Fruit fly (Drosophila melanogaster) whole organism, pupa: ENCODE data around the gene fit.

ENCODE experiments used
- CG10348 ChIP-seq: fragments of 200-800 bp; sonication (Bioruptor generic); IDR thresholded peaks from 2 replicates; pipeline ENCODE4 v1.3.6; 2022; ENCODE audit warnings: missing biosample characterization, missing genetic modification characterization
- CG12605 ChIP-seq: fragments of 200-800 bp; sonication (Bioruptor generic); IDR thresholded peaks from 2 replicates; pipeline ENCODE4 v1.3.6; 2022; ENCODE audit warnings: missing biosample characterization, missing genetic modification characterization
- CG13204 ChIP-seq: fragments of 200-800 bp; sonication (Bioruptor generic); optimal IDR thresholded peaks from 2 replicates; lab custom pipeline; 2018; ENCODE audit warnings: missing biosample characterization, mild to moderate bottlenecking, missing genetic modification characterization, moderate library complexity
- CG14655 ChIP-seq: fragments of 200-800 bp; sonication (Bioruptor generic); optimal IDR thresholded peaks from 3 replicates; lab custom pipeline; 2017; ENCODE audit warnings: mild to moderate bottlenecking, missing biosample characterization, missing genetic modification reagents, missing genetic modification characterization
- CG15710 ChIP-seq: fragments of 200-800 bp; sonication (Bioruptor generic); optimal IDR thresholded peaks from 2 replicates; lab custom pipeline; 2018; ENCODE audit warnings: missing biosample characterization, mild to moderate bottlenecking, missing genetic modification characterization, moderate library complexity
- CG17806 ChIP-seq: fragments of 200-800 bp; sonication (Bioruptor generic); optimal IDR thresholded peaks from 2 replicates; lab custom pipeline; 2018; ENCODE audit warnings: missing biosample characterization, mild to moderate bottlenecking, missing genetic modification characterization, moderate library complexity
- CG32121 ChIP-seq: fragments of 200-800 bp; sonication (Bioruptor generic); IDR thresholded peaks from 2 replicates; pipeline ENCODE4 v1.3.6; 2022; ENCODE audit warnings: missing biosample characterization, missing genetic modification characterization
- CG34367 ChIP-seq: fragments of 200-800 bp; sonication (Bioruptor generic); optimal IDR thresholded peaks from 2 replicates; lab custom pipeline; 2018; ENCODE audit warnings: missing biosample characterization, mild to moderate bottlenecking, missing genetic modification characterization
- CG4496 ChIP-seq: fragments of 200-800 bp; sonication (Bioruptor generic); IDR thresholded peaks from 3 replicates; pipeline ENCODE4 v1.3.6; 2022; ENCODE audit warnings: missing biosample characterization, missing genetic modification characterization
- CG8159 ChIP-seq: fragments of 200-800 bp; sonication (Bioruptor generic); optimal IDR thresholded peaks from 3 replicates; lab custom pipeline; 2018; ENCODE audit warnings: missing biosample characterization, mild to moderate bottlenecking, missing genetic modification characterization, moderate library complexity
- CG8301 ChIP-seq: fragments of 200-800 bp; sonication (Bioruptor generic); optimal IDR thresholded peaks from 2 replicates; lab custom pipeline; 2018; ENCODE audit warnings: missing biosample characterization, mild to moderate bottlenecking, missing genetic modification characterization
- CG9948 ChIP-seq: fragments of 200-800 bp; sonication (Bioruptor generic); optimal IDR thresholded peaks from 2 replicates; lab custom pipeline; 2018; ENCODE audit warnings: missing biosample characterization, mild to moderate bottlenecking, missing genetic modification characterization, moderate library complexity
- D1 ChIP-seq: fragments of 200-800 bp; sonication (Bioruptor generic); optimal IDR thresholded peaks from 2 replicates; lab custom pipeline; 2018; ENCODE audit warnings: missing biosample characterization, mild to moderate bottlenecking, missing genetic modification characterization, moderate library complexity
- EcR ChIP-seq: fragments of 200-800 bp; sonication (Bioruptor generic); optimal IDR thresholded peaks from 3 replicates; lab custom pipeline; 2019; ENCODE audit warnings: missing biosample characterization, missing genetic modification characterization, mild to moderate bottlenecking, moderate library complexity, missing genetic modification reagents
- Ets98B ChIP-seq: fragments of 200-800 bp; sonication (Bioruptor generic); IDR thresholded peaks from 2 replicates; pipeline ENCODE4 v1.3.6; 2022; ENCODE audit warnings: missing biosample characterization, missing genetic modification characterization
- Pif1A ChIP-seq: fragments of 200-800 bp; sonication (Bioruptor generic); optimal IDR thresholded peaks from 3 replicates; lab custom pipeline; 2016; ENCODE audit warnings: missing biosample characterization, missing genetic modification characterization
- Pif1B ChIP-seq: fragments of 200-800 bp; sonication (Bioruptor generic); optimal IDR thresholded peaks from 3 replicates; lab custom pipeline; 2016; ENCODE audit warnings: missing biosample characterization, missing genetic modification characterization
- Snoo ChIP-seq: fragments of 200-800 bp; sonication (Bioruptor generic); optimal IDR thresholded peaks from 3 replicates; lab custom pipeline; 2017; ENCODE audit warnings: missing biosample characterization, mild to moderate bottlenecking, missing genetic modification characterization, inconsistent platforms
- fd96Ca ChIP-seq: fragments of 200-800 bp; sonication (Bioruptor generic); IDR thresholded peaks from 3 replicates; pipeline ENCODE4 v1.3.6; 2022; ENCODE audit warnings: missing biosample characterization, missing genetic modification characterization
- gl ChIP-seq: fragments of 200-800 bp; sonication (Bioruptor generic); optimal IDR thresholded peaks from 2 replicates; lab custom pipeline; 2018; ENCODE audit warnings: missing biosample characterization, mild to moderate bottlenecking, missing genetic modification characterization
- rn ChIP-seq: fragments of 200-800 bp; sonication (Bioruptor generic); IDR thresholded peaks from 2 replicates; pipeline ENCODE4 v1.3.6; 2022; ENCODE audit warnings: missing biosample characterization, missing genetic modification characterization

The fit gene

dm6 chr3R:21878473-21878872 lies 5.8 kb downstream of the fit start, which contains the start of gene CG34148:
CG34148 (minus strand) TSS chr3R:21878686.
- no peak for TF ChIP-seq CG32121
- TF ChIP-seq Pif1B (GFP tag; lab: Kevin White, UChicago), result no peak
- no peak for TF ChIP-seq Pif1A
- no peak for TF ChIP-seq rn (GFP tag; lab: Robert Waterston, UW)
- no peak for TF ChIP-seq Ets98B
- TF ChIP-seq CG4496 (GFP tag; lab: Robert Waterston, UW), result no peak
- no peak for TF ChIP-seq CG15710 (tag; lab: Kevin White, UChicago)
- TF ChIP-seq gl, result no peak
- TF ChIP-seq CG8159 (tag; lab: Kevin White, UChicago), result no peak
- no peak for TF ChIP-seq CG13204 (GFP tag; lab: Kevin White, UChicago)
- no peak for TF ChIP-seq Snoo (tag; lab: Kevin White, UChicago)
- TF ChIP-seq CG34367 (tag; lab: Kevin White, UChicago), result no peak
- TF ChIP-seq EcR (GFP tag; lab: Kevin White, UChicago), result no peak
- TF ChIP-seq CG14655, result no peak
- no peak for TF ChIP-seq D1 (tag; lab: Kevin White, UChicago)
- no peak for TF ChIP-seq CG12605 (GFP tag; lab: Robert Waterston, UW)
- TF ChIP-seq CG10348, result no peak
- TF ChIP-seq, all 21 proteins: peak for 0

DNA sequence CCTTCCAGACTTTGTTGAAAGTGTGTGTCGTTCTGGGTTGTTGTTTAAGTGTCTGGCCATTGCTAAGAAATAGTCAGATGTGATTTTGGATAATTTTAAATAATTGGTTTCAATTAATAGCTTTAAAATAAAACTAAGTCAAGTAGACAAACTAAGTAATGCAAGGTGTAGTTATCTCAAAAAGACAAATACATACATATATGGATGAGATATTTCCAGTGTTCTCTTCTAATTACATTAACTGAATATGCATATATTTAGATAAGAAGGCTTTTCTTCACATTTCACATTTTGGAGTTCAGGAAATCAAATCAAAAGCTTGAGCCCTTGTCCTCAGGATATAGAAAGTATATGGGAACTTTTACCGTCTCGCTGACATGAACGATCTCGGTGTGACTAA lies 6.6 kb downstream of the fit start, which contains the start of gene P5CDh2:
TSS of gene P5CDh2 (plus strand) at position 301 of the 400 bp plus-strand sequence.
- TF ChIP-seq CG14655, result no peak
- no peak for TF ChIP-seq Pif1A
- TF ChIP-seq CG9948 (tag; lab: Kevin White, UChicago), result no peak
- TF ChIP-seq CG4496 (GFP tag; lab: Robert Waterston, UW), result no peak
- no peak for TF ChIP-seq Pif1B (GFP tag; lab: Kevin White, UChicago)
- TF ChIP-seq gl, result no peak
- TF ChIP-seq fd96Ca (GFP tag; lab: Robert Waterston, UW), result no peak
- no peak for TF ChIP-seq rn (GFP tag; lab: Robert Waterston, UW)
- no peak for TF ChIP-seq CG8159 (tag; lab: Kevin White, UChicago)

DNA sequence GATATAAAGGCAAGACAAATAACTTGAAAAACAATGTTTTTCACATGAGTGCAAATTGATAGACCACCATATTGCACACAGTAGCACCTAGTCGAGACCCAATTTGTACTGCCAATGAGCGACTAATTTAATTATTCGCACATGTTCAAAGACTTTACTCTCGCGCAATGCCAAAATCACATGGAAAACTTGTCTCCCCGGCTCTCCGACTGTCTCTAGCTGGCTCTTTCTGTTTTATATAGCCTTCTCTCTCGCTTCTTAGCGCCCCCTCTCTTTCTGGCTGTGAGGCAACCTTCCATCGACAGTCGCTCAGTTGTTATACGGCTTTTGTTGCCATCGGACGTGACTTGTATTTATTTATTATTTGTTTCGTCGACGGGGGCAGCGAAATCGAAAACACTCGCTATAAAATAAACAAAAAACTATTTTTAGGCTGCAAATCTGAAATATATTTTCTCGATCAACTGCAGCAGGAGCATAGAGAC lies 9.2 kb downstream of the fit start, which contains the start of gene CG6656:
TSS of gene CG6656 (plus strand) at position 312 of the 485 bp plus-strand sequence.
- TF ChIP-seq CG34367 (tag; lab: Kevin White, UChicago) (no peak), Pif1B (GFP tag; lab: Kevin White, UChicago) (no peak), CG13204 (GFP tag; lab: Kevin White, UChicago) (peak; percentile 26), CG14655 (no peak), CG4496 (GFP tag; lab: Robert Waterston, UW) (peak; percentile 61; the same call in 2 of the 3 replicates), fd96Ca (GFP tag; lab: Robert Waterston, UW) (peak; percentile 45; the same call in 1 of the 3 replicates), rn (GFP tag; lab: Robert Waterston, UW) (no peak), Pif1A (peak; percentile 29), gl (no peak), CG9948 (tag; lab: Kevin White, UChicago) (no peak), Ets98B (peak; percentile 81; the same call in 1 of the 2 replicates), CG12605 (GFP tag; lab: Robert Waterston, UW) (peak; percentile 74; the same call in 1 of the 2 replicates), CG10348 (no peak), EcR (GFP tag; lab: Kevin White, UChicago) (peak; percentile 86), CG15710 (tag; lab: Kevin White, UChicago) (peak; percentile 11), Snoo (tag; lab: Kevin White, UChicago) (peak; percentile 47), CG8301 (tag; lab: Kevin White, UChicago) (no peak), CG8159 (tag; lab: Kevin White, UChicago) (peak; percentile 28), CG32121 (peak; percentile 67), D1 (tag; lab: Kevin White, UChicago) (no peak), CG17806 (tag; lab: Kevin White, UChicago) (no peak)

DNA sequence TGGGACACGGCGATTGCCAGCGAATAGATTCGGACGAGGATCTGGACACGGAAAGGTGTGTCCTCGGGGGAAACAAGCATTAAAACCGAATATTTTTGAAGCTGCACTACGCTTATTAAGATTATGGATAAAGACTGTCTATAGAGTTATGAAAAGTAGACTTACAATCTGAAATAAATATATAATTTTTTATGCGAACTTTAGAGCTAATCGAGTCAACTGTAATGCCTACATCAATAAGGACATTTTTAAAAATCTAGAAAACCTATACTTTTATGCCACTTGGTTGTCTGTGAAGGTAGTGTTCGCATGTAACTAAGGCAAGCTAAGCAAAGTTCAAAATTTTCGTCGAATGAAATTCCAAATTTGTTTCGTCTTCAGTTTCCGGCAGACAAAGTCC lies 10.8 kb downstream of the fit start, which contains the start of gene CG31178:
TSS of gene CG31178 (plus strand) at position 301 of the 400 bp plus-strand sequence.
- TF ChIP-seq CG14655, result no peak
- no peak for TF ChIP-seq Pif1B (GFP tag; lab: Kevin White, UChicago)
- no peak for TF ChIP-seq CG17806 (tag; lab: Kevin White, UChicago)
- no peak for TF ChIP-seq CG4496 (GFP tag; lab: Robert Waterston, UW)
- TF ChIP-seq D1 (tag; lab: Kevin White, UChicago), result no peak
- TF ChIP-seq CG13204 (GFP tag; lab: Kevin White, UChicago), result no peak
- no peak for TF ChIP-seq CG8301 (tag; lab: Kevin White, UChicago)
- TF ChIP-seq CG34367 (tag; lab: Kevin White, UChicago), result no peak
- no peak for TF ChIP-seq fd96Ca (GFP tag; lab: Robert Waterston, UW)
- TF ChIP-seq Snoo (tag; lab: Kevin White, UChicago), result no peak
- TF ChIP-seq CG8159 (tag; lab: Kevin White, UChicago), result no peak
- TF ChIP-seq gl, result no peak
- no peak for TF ChIP-seq CG15710 (tag; lab: Kevin White, UChicago)
- no peak for TF ChIP-seq rn (GFP tag; lab: Robert Waterston, UW)
- no peak for TF ChIP-seq CG32121
- TF ChIP-seq CG9948 (tag; lab: Kevin White, UChicago), result no peak

DNA sequence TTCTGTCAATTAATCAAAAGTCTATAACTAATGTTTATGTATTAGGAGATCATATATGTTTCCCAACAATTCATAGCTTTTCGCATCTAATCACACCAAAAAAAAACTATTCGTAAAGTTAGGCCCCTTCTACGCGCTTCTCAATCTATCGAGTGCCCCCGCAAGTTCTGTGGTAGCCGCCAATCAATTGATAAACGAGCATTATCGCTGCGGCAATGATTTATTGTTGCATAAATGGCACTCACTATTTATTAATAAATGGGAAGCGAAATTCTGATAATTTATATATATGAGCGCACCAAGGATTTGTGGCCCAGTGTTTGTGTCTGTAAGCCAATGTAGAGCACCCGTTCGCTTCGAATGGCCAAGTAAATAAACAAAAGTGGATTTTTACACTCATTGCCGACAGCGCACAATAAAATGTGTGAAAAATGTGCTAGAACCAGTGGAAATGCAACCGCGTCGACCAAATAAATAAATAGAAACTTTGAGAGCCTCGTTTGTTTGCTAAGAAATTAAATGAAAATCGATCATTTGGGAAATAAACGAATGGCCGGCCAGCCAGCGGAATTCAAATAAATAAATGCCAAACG lies 12.8 kb downstream of the fit start:
- TF ChIP-seq D1 (tag; lab: Kevin White, UChicago), result no peak
- no peak for TF ChIP-seq Snoo (tag; lab: Kevin White, UChicago)
- TF ChIP-seq CG9948 (tag; lab: Kevin White, UChicago), result no peak
- TF ChIP-seq CG14655, result no peak
- no peak for TF ChIP-seq CG34367 (tag; lab: Kevin White, UChicago)
- TF ChIP-seq EcR (GFP tag; lab: Kevin White, UChicago), result no peak
- no peak for TF ChIP-seq CG32121
- TF ChIP-seq CG8159 (tag; lab: Kevin White, UChicago), result no peak
- TF ChIP-seq gl, result no peak
- no peak for TF ChIP-seq CG13204 (GFP tag; lab: Kevin White, UChicago)
- no peak for TF ChIP-seq rn (GFP tag; lab: Robert Waterston, UW)
- TF ChIP-seq fd96Ca (GFP tag; lab: Robert Waterston, UW), result no peak
- TF ChIP-seq CG10348, result no peak
- no peak for TF ChIP-seq CG4496 (GFP tag; lab: Robert Waterston, UW)
- no peak for TF ChIP-seq Pif1A
- TF ChIP-seq CG17806 (tag; lab: Kevin White, UChicago), result no peak
- TF ChIP-seq CG12605 (GFP tag; lab: Robert Waterston, UW), result no peak
- no peak for TF ChIP-seq Pif1B (GFP tag; lab: Kevin White, UChicago)
- TF ChIP-seq CG8301 (tag; lab: Kevin White, UChicago), result no peak
- no peak for TF ChIP-seq Ets98B
